Fruit fly (Drosophila melanogaster) whole organism, wandering third instar larva: ENCODE data around the gene pum.

Experiments used
- Abd-B ChIP-seq: fragments of >200 bp; optimal IDR thresholded peaks from 2 replicates; lab custom pipeline; 2017; ENCODE audit warnings: missing biosample characterization, missing genetic modification characterization
- CG9705 ChIP-seq: fragments of 200-800 bp; sonication (Bioruptor generic); optimal IDR thresholded peaks from 2 replicates; lab custom pipeline; 2018; ENCODE audit warnings: missing biosample characterization, mild to moderate bottlenecking, missing genetic modification characterization
- CrebA ChIP-seq: fragments of 200-800 bp; sonication (Bioruptor generic); optimal IDR thresholded peaks from 2 replicates; lab custom pipeline; 2016; ENCODE audit warnings: missing biosample characterization, mild to moderate bottlenecking, missing genetic modification characterization, borderline replicate concordance
- Dfd ChIP-seq: fragments of >200 bp; optimal IDR thresholded peaks from 2 replicates; lab custom pipeline; 2017; ENCODE audit warnings: missing biosample characterization, missing genetic modification characterization
- Dif ChIP-seq: fragments of 200-275, 200-300 bp; sonication (Bioruptor generic); optimal IDR thresholded peaks from 2 replicates; lab custom pipeline; 2018; ENCODE audit warnings: missing biosample characterization, missing genetic modification characterization; ENCODE audit not compliant: partially characterized antibody
- GATAd ChIP-seq: sonication (Bioruptor generic); optimal IDR thresholded peaks from 2 replicates; lab custom pipeline; 2016; ENCODE audit warnings: missing biosample characterization, missing genetic modification characterization
- HLH106 ChIP-seq: fragments of 200-800 bp; optimal IDR thresholded peaks from 3 replicates; lab custom pipeline; 2019; ENCODE audit warnings: missing biosample characterization, mild to moderate bottlenecking, missing genetic modification characterization, moderate library complexity
- Hnf4 ChIP-seq: fragments of 200-800 bp; sonication (Bioruptor generic); optimal IDR thresholded peaks from 2 replicates; lab custom pipeline; 2016; ENCODE audit warnings: missing biosample characterization, mild to moderate bottlenecking, missing genetic modification characterization
- Hr78 ChIP-seq: fragments of >200 bp; optimal IDR thresholded peaks from 2 replicates; lab custom pipeline; 2017; ENCODE audit warnings: missing biosample characterization, missing genetic modification characterization
- Hr83 ChIP-seq: fragments of 200-300 bp; sonication (Bioruptor generic); optimal IDR thresholded peaks from 2 replicates; lab custom pipeline; 2016; ENCODE audit warnings: missing biosample characterization, mild to moderate bottlenecking, missing genetic modification characterization, moderate library complexity; ENCODE audit not compliant: poor library complexity, severe bottlenecking
- Jra ChIP-seq: sonication (Bioruptor generic); optimal IDR thresholded peaks from 2 replicates; lab custom pipeline; 2016; ENCODE audit warnings: missing biosample characterization, missing genetic modification characterization
- Mio ChIP-seq: sonication (Bioruptor generic); optimal IDR thresholded peaks from 2 replicates; lab custom pipeline; 2016; ENCODE audit warnings: missing biosample characterization, missing genetic modification characterization
- Myc ChIP-seq: fragments of >200 bp; optimal IDR thresholded peaks from 2 replicates; lab custom pipeline; 2017
- N ChIP-seq: fragments of >200 bp; optimal IDR thresholded peaks from 2 replicates; lab custom pipeline; 2018; ENCODE audit warnings: missing biosample characterization, missing external identifiers, missing genetic modification characterization
- OdsH ChIP-seq: fragments of 200-800 bp; sonication (Bioruptor generic); optimal IDR thresholded peaks from 2 replicates; lab custom pipeline; 2016; ENCODE audit warnings: missing biosample characterization, mild to moderate bottlenecking, missing genetic modification characterization
- Rel ChIP-seq, 2 experiments: fragments of 200-800 bp; sonication (Bioruptor generic) in 1 of 2; optimal IDR thresholded peaks; 2 replicates in 1 of 2; 3 replicates in 1 of 2; lab custom pipeline; 2016 to 2019; ENCODE audit warnings: mild to moderate bottlenecking in 2 of 2, missing biosample characterization in 2 of 2, missing genetic modification characterization in 2 of 2, moderate library complexity in 1 of 2
- Sp1 ChIP-seq: fragments of 200-800 bp; sonication (Bioruptor generic); optimal IDR thresholded peaks from 3 replicates; lab custom pipeline; 2019; ENCODE audit warnings: missing biosample characterization, mild to moderate bottlenecking, missing genetic modification characterization, moderate library complexity
- Vsx2 ChIP-seq: fragments of 200-300, 225-300 bp; sonication (Bioruptor generic); optimal IDR thresholded peaks from 2 replicates; lab custom pipeline; 2018; ENCODE audit warnings: missing biosample characterization, missing genetic modification characterization; ENCODE audit not compliant: partially characterized antibody
- br ChIP-seq: fragments of 200-800 bp; sonication (Bioruptor generic); optimal IDR thresholded peaks from 2 replicates; lab custom pipeline; 2016; ENCODE audit warnings: missing biosample characterization, missing genetic modification characterization
- brk ChIP-seq: fragments of 200-800 bp; sonication (Bioruptor generic); optimal IDR thresholded peaks from 2 replicates; lab custom pipeline; 2016; ENCODE audit warnings: missing biosample characterization, mild to moderate bottlenecking, missing genetic modification characterization
- dl ChIP-seq, 2 experiments: fragments of 175-275, 200-275 bp in 1 of 2; fragments of 200-275 bp in 1 of 2; sonication (Bioruptor generic); optimal IDR thresholded peaks; lab custom pipeline; 2018; ENCODE audit warnings: mild to moderate bottlenecking in 2 of 2, missing biosample characterization in 2 of 2, missing genetic modification characterization in 2 of 2, moderate library complexity in 2 of 2; ENCODE audit not compliant: partially characterized antibody in 2 of 2, insufficient read depth in 1 of 2
- dmrt93B ChIP-seq: fragments of 200-800 bp; sonication (Bioruptor generic); optimal IDR thresholded peaks from 2 replicates; lab custom pipeline; 2018; ENCODE audit warnings: missing biosample characterization, mild to moderate bottlenecking, missing genetic modification characterization
- ey ChIP-seq: fragments of 200-800 bp; sonication (Bioruptor generic); optimal IDR thresholded peaks from 2 replicates; lab custom pipeline; 2016; ENCODE audit warnings: missing biosample characterization, missing genetic modification characterization
- foxo ChIP-seq, 2 experiments: fragments of 200-800 bp; sonication (Bioruptor generic); optimal IDR thresholded peaks; 2 replicates in 1 of 2; 3 replicates in 1 of 2; lab custom pipeline; 2016 to 2017; ENCODE audit warnings: missing biosample characterization in 2 of 2, missing genetic modification characterization in 2 of 2
- fru ChIP-seq: fragments of 200-800 bp; sonication (Bioruptor generic); optimal IDR thresholded peaks from 3 replicates; lab custom pipeline; 2016; ENCODE audit warnings: missing biosample characterization, mild to moderate bottlenecking, missing genetic modification characterization
- h ChIP-seq: fragments of 200-800 bp; sonication (Bioruptor generic); optimal IDR thresholded peaks from 3 replicates; lab custom pipeline; 2016; ENCODE audit warnings: missing biosample characterization, mild to moderate bottlenecking, missing genetic modification characterization
- jim ChIP-seq: fragments of 175-275, 200-325 bp; sonication (Bioruptor generic); optimal IDR thresholded peaks from 2 replicates; lab custom pipeline; 2016; ENCODE audit warnings: missing biosample characterization, mild to moderate bottlenecking, missing genetic modification characterization
- lola ChIP-seq: fragments of >200 bp; optimal IDR thresholded peaks from 2 replicates; lab custom pipeline; 2017; ENCODE audit warnings: missing biosample characterization, missing genetic modification characterization
- pan ChIP-seq: fragments of >200 bp; optimal IDR thresholded peaks from 2 replicates; lab custom pipeline; 2017
- psq ChIP-seq: fragments of 200-800 bp; sonication (Bioruptor generic); optimal IDR thresholded peaks from 3 replicates; lab custom pipeline; 2017; ENCODE audit warnings: missing biosample characterization, mild to moderate bottlenecking, missing genetic modification characterization, moderate library complexity
- rgr ChIP-seq: fragments of 200-800 bp; sonication (Bioruptor generic); optimal IDR thresholded peaks from 3 replicates; lab custom pipeline; 2016; ENCODE audit warnings: missing biosample characterization, mild to moderate bottlenecking, missing genetic modification characterization
- sage ChIP-seq: fragments of 200-800 bp; sonication (Bioruptor generic); optimal IDR thresholded peaks from 2 replicates; lab custom pipeline; 2016; ENCODE audit warnings: missing biosample characterization, mild to moderate bottlenecking, missing genetic modification characterization
- sv ChIP-seq: fragments of 200-800 bp; sonication (Bioruptor generic); optimal IDR thresholded peaks from 3 replicates; lab custom pipeline; 2016; ENCODE audit warnings: missing biosample characterization, missing genetic modification characterization
- tai ChIP-seq: sonication (Bioruptor generic); optimal IDR thresholded peaks from 2 replicates; lab custom pipeline; 2016; ENCODE audit warnings: missing biosample characterization, missing genetic modification characterization
- woc ChIP-seq: sonication (Bioruptor generic); optimal IDR thresholded peaks from 2 replicates; lab custom pipeline; 2016; ENCODE audit warnings: missing biosample characterization, mild to moderate bottlenecking, missing genetic modification characterization

The pum gene

DNA sequence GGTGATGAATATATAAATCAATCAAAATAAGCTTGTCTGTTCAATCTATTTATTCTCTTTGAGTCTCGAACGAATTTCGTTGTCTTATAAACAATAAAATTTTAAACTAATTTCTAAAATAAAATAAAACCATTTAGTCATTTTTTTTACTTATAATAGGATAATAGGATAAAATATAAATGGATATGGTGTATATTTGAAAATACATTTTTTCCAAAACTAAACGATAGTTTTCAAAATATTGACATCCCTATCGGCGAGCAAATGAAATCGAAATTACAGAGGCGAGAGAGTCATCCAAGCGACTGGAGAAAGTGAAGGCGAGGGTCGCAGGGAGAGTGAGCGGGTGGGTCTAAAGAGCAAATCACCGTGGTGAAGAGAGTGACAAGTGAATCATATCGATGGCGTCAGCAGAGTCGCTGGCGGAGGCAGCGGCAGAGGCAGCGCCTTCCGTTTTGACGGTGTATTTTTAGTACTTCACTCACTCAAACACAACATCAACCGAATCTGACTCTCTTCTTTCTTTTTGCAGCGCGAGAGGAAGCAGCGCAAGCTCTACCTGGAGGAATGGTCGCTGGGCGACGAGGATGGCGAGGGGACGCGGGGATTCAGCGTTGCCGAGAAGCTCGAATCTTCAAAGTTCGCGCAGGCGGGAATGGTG is 180.0 kb downstream of the pum start (continued):
- TF ChIP-seq fru (GFP tag; lab: Kevin White, UChicago) (peak; percentile 91), Dif (GFP tag; lab: Kevin White, UChicago) (peak; percentile 93), lola (no peak), Abd-B (GFP tag; lab: Kevin White, UChicago) (no peak), rgr (GFP tag; lab: Kevin White, UChicago) (peak; percentile 95), OdsH (GFP tag; lab: Kevin White, UChicago) (peak; percentile 96), sv (GFP tag; lab: Kevin White, UChicago) (peak; percentile 63), Vsx2 (GFP tag; lab: Kevin White, UChicago) (peak; percentile 96)
- TF ChIP-seq, all 38 proteins: peak for 23

DNA sequence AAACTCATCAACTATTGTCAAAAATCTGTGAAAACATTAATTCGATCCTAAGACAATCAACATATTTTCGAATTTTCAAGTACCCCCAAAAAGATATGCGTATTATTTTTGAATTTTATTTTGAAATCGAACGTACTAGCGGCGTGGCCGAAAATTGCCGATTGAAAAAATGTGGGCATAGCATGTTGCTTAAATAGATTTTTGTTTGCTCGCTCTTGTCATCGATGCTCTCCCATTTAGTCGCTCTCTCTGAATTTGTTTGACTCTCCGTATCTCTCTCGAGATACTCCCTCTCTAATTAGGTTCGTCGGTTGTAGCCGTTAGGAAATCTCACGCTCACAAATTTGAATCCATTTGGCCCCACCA is 180.5 kb downstream of the pum start:
- peak; percentile 28 to 89 for TF ChIP-seq dl (GFP tag; optimal IDR thresholded peaks at IDR 0.05; lab: Kevin White, UChicago; ENCODE audit: insufficient read depth in 1 of 2, partially characterized antibody in 2 of 2)
- peak; percentile 73 for TF ChIP-seq Vsx2 (GFP tag; lab: Kevin White, UChicago)
- no peak for TF ChIP-seq brk (GFP tag; lab: Kevin White, UChicago)
- TF ChIP-seq Dif (GFP tag; lab: Kevin White, UChicago): peak; percentile 91
- no peak for TF ChIP-seq dmrt93B

DNA sequence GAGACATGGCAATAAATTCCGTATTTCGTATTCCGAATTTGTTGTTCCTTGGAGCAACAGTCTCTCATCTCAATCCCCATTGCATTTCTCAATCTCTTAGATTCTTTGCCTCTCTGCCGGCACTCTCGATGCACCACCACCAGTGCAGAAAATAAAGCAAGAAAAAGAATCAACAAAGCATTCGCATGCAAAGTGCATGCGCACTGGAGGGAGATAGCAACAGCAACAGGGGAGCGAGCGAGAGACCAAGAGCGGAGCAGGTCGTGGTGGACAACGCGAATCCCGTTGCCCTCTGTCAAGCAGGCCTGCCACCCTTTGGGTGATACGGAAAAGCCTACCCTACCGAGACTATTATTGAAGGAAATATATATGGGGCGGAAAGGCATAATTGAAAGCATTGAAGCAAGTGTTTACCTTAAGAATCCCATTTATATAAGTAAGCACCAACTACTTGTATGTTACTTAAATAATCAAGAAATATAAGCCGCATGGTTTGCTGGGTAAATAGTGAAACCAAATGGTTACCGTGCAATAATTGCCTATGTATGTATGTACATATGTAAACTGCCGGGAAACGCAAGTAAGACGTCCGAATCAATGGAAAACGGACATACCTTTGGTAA is 181.0 kb downstream of the pum start:
- TF ChIP-seq CG9705 (GFP tag; lab: Kevin White, UChicago) (no peak), Vsx2 (GFP tag; lab: Kevin White, UChicago) (peak; percentile 69), Dfd (GFP tag; lab: Kevin White, UChicago) (no peak), dmrt93B (no peak), Myc (no peak), OdsH (GFP tag; lab: Kevin White, UChicago) (no peak), dl (GFP tag; optimal IDR thresholded peaks at IDR 0.05; lab: Kevin White, UChicago; ENCODE audit: insufficient read depth in 1 of 2, partially characterized antibody in 2 of 2) (peak; percentile 52 to 53), N (GFP tag; lab: Kevin White, UChicago) (no peak), Hr78 (GFP tag; lab: Kevin White, UChicago) (no peak), fru (GFP tag; lab: Kevin White, UChicago) (no peak), Dif (GFP tag; lab: Kevin White, UChicago) (peak; percentile 81), h (GFP tag; lab: Kevin White, UChicago) (peak; percentile 29), HLH106 (no peak), Hnf4 (GFP tag; lab: Kevin White, UChicago) (no peak), pan (lab: Kevin White, UChicago) (no peak), lola (no peak), sage (no peak), Hr83 (peak; percentile 51), woc (no peak), jim (GFP tag; lab: Kevin White, UChicago) (peak; percentile 60)

DNA sequence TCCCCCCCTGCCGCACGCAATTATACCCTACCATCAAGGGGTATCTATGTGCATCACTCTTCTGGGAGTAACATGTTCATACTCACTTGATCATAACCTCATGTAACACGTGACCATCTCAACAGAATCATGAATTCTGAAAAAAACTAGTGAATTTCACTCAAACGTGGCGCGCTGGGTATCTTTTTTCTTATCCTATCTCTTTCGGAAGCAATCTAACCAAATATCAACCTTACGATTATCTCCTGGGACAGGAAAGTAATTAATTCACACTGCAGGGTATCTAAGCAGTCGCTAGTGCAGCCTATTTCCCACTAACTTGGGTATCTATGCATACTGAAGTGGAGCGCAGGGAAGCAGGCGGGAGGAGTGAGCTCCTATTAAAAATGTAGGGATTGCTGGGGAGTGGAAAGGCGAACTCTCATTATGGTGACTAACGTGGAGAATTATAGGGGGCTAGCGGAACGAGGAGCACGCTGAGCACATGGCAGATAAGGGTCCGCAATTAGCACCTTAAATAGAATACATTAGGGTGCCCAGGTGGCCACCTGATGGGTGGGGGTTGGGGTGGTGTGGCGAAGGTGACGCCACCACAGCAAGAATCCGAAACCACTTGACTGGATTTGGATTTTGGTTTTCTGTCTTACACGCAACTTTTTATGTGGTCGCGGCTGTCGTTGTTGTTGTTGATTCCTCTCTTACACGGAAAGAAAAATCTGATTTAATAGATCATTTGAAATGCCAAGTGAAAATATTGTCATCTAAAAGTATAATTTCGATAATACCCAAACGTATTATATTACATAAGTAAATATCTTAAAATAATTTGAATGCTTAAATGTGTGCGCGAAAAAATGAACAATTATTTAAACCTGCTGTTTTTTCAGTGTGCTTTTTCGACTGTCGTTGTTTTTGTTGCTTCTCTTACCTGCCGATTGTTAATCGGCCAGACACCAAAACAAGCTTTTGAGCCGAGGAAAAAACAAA is 182.1 kb downstream of the pum start:
- no peak for TF ChIP-seq jim (GFP tag; lab: Kevin White, UChicago)
- no peak for TF ChIP-seq Abd-B (GFP tag; lab: Kevin White, UChicago)
- TF ChIP-seq N (GFP tag; lab: Kevin White, UChicago): no peak
- no peak for TF ChIP-seq GATAd
- peak; percentile 92 for TF ChIP-seq sage
- no peak for TF ChIP-seq Hr78 (GFP tag; lab: Kevin White, UChicago)
- TF ChIP-seq OdsH (GFP tag; lab: Kevin White, UChicago): peak; percentile 96
- TF ChIP-seq psq: peak; percentile 88
- no peak for TF ChIP-seq Rel (GFP tag; optimal IDR thresholded peaks at IDR 0.05; lab: Kevin White, UChicago)
- TF ChIP-seq Rel (tag; optimal IDR thresholded peaks at IDR 0.05; lab: Kevin White, UChicago): no peak
- TF ChIP-seq woc: peak; percentile 87
- TF ChIP-seq brk (GFP tag; lab: Kevin White, UChicago): peak; percentile 95
- TF ChIP-seq rgr (GFP tag; lab: Kevin White, UChicago): peak; percentile 96
- TF ChIP-seq ey: peak; percentile 90
- peak; percentile 97 for TF ChIP-seq HLH106
- no peak for TF ChIP-seq Myc
- TF ChIP-seq foxo (GFP tag; optimal IDR thresholded peaks at IDR 0.05; lab: Kevin White, UChicago): peak; percentile 50 to 96
- TF ChIP-seq Jra (GFP tag; lab: Kevin White, UChicago): peak; percentile 71
- peak; percentile 81 for TF ChIP-seq CrebA (GFP tag; lab: Kevin White, UChicago)
- TF ChIP-seq lola: no peak
- peak; percentile 44 for TF ChIP-seq Mio (GFP tag; lab: Kevin White, UChicago)
- TF ChIP-seq pan (lab: Kevin White, UChicago): no peak
- TF ChIP-seq br (GFP tag; lab: Kevin White, UChicago): peak; percentile 90
- TF ChIP-seq Sp1 (GFP tag; lab: Kevin White, UChicago): peak; percentile 98
- no peak for TF ChIP-seq Dif (GFP tag; lab: Kevin White, UChicago)
- TF ChIP-seq Hr83: peak; percentile 54
- peak; percentile 92 for TF ChIP-seq fru (GFP tag; lab: Kevin White, UChicago)
- no peak for TF ChIP-seq tai (GFP tag; lab: Kevin White, UChicago)
- TF ChIP-seq dmrt93B: peak; percentile 89
- peak; percentile 96 for TF ChIP-seq h (GFP tag; lab: Kevin White, UChicago)
